Worm (Caenorhabditis elegans) whole organism, L4/young adult: ENCODE results near the gene frpr-10.

ENCODE experiments used
- W03F9.2 ChIP-seq: fragments of 150-350 bp; optimal IDR thresholded peaks from 2 replicates; lab custom pipeline; 2014; ENCODE audit warnings: missing biosample characterization, missing genetic modification characterization
- dao-5 ChIP-seq: sonication (generic microtip); optimal IDR thresholded peaks from 2 replicates; lab custom pipeline; 2016; ENCODE audit warnings: missing genotype, missing genetic modification characterization, moderate library complexity, missing compliant biosample characterization

- TF ChIP-seq dao-5 (tag; lab: Kevin White, UChicago) (no peak), W03F9.2 (tag; lab: Kevin White, UChicago) (no peak)
Observed at ce11 chrIV:8007549-8007948, 49.9 kb downstream of the frpr-10 start.
